Fruit fly (Drosophila melanogaster): ENCODE data around the gene CG17065.

Gene CG17065

DNA sequence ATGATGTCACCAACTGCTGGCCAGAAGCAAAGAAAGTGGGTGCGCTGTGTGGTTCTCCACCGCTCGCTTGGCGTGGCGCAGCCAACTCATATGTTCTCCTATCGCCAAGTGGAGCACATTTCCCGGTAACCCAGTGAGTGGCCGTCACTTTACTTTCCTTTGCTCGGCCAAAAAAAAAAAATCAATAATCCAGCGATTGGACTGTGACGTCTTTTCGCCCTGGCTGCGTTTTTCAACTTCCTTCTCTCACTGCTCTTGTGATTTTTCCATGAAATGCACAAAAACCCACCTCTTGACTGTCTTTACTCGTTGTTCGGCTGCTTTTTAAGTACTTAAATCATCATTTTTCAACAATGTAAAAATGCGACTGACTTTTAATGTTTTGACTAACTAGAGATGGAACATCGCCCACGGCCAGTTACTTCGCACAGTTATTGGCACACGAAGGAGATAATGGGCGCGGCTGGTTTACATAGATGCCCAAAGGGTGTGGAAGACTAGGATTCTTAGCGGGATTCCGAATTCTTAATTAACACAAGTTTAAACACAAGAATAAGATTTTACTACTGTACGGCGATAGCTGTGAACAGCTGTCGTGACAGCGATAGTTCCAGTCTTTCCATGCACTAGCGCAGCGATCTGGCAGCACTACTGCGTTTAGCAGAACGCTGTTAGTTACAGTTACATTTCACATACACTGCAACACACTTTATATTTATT lies 21.0 kb downstream of the CG17065 start, which contains the start of gene sw (continued):
- TF ChIP-seq jing (GFP tag; optimal IDR thresholded peaks at IDR 0.05) (no peak), Xbp1 (GFP tag; optimal IDR thresholded peaks at IDR 0.05) (peak; percentile 59), eve (GFP tag; optimal IDR thresholded peaks at IDR 0.05) (no peak), Mad (GFP tag; optimal IDR thresholded peaks at IDR 0.05) (peak; percentile 45), Mes4 (GFP tag; optimal IDR thresholded peaks at IDR 0.05) (no peak), NFAT (GFP tag; IDR thresholded peaks at IDR 0.05) (peak; percentile 77), CG13296 (GFP tag; optimal IDR thresholded peaks at IDR 0.05) (peak; percentile 42), CG2678 (tag; optimal IDR thresholded peaks at IDR 0.05) (no peak), dm (GFP tag; optimal IDR thresholded peaks at IDR 0.05) (peak; percentile 36), CG2199 (GFP tag; IDR thresholded peaks at IDR 0.05) (no peak), CG2116 (GFP tag; optimal IDR thresholded peaks at IDR 0.05) (peak; percentile 28), CG6272 (GFP tag; IDR thresholded peaks at IDR 0.05) (peak; percentile 81), CG9609 (GFP tag; optimal IDR thresholded peaks at IDR 0.05) (peak; percentile 40), cato (GFP tag; optimal IDR thresholded peaks at IDR 0.05; ENCODE audit: borderline replicate concordance) (peak; percentile 5), klu (GFP tag; IDR thresholded peaks at IDR 0.05) (peak; percentile 71), CG3065 (GFP tag; optimal IDR thresholded peaks at IDR 0.05) (peak; percentile 13), CG10543 (GFP tag; optimal IDR thresholded peaks at IDR 0.05) (peak; percentile 55), mirr (GFP tag; optimal IDR thresholded peaks at IDR 0.05) (peak; percentile 45), esg (GFP tag; conservative IDR thresholded peaks at IDR 0.05) (peak; percentile 60), Oli (tag; optimal IDR thresholded peaks at IDR 0.05) (peak; percentile 27), slp2 (GFP tag; optimal IDR thresholded peaks at IDR 0.05) (peak; percentile 36), CG3407 (GFP tag; optimal IDR thresholded peaks at IDR 0.05) (no peak), CG11504 (tag; optimal IDR thresholded peaks at IDR 0.05) (peak; percentile 66), E2f1 (GFP tag; IDR thresholded peaks at IDR 0.05) (peak; percentile 54), Scr (GFP tag; IDR thresholded peaks at IDR 0.05; ENCODE audit: partially characterized antibody) (peak; percentile 95), ase (GFP tag; IDR thresholded peaks at IDR 0.05) (peak; percentile 46; the same call in 1 of the 3 replicates), stc (GFP tag; IDR thresholded peaks at IDR 0.05) (0 out of 2 replicates have a peak, but pooled peaks have one; percentile 22), CG13624 (GFP tag; optimal IDR thresholded peaks at IDR 0.05) (peak; percentile 79), CG42726 (GFP tag; IDR thresholded peaks at IDR 0.05; ENCODE audit: partially characterized antibody) (peak; percentile 93), br (optimal IDR thresholded peaks at IDR 0.05) (no peak), CG9932 (GFP tag; IDR thresholded peaks at IDR 0.05) (peak; percentile 92), sisA (GFP tag; IDR thresholded peaks at IDR 0.05) (peak; percentile 70), HmgD (GFP tag; optimal IDR thresholded peaks at IDR 0.05) (no peak), Side (GFP tag; optimal IDR thresholded peaks at IDR 0.05) (no peak), kah (GFP tag; optimal IDR thresholded peaks at IDR 0.05) (no peak), CG12391 (tag; optimal IDR thresholded peaks at IDR 0.05) (peak; percentile 62), cwo (GFP tag; optimal IDR thresholded peaks at IDR 0.05) (no peak), Sox102F (GFP tag; optimal IDR thresholded peaks at IDR 0.05) (peak; percentile 41), stwl (tag; optimal IDR thresholded peaks at IDR 0.05) (peak; percentile 47), CG11247 (GFP tag; IDR thresholded peaks at IDR 0.05) (peak; percentile 45), CG7556 (GFP tag; optimal IDR thresholded peaks at IDR 0.05) (peak; percentile 26), org-1 (GFP tag; optimal IDR thresholded peaks at IDR 0.05) (no peak), zfh1 (GFP tag; IDR thresholded peaks at IDR 0.05) (peak; percentile 77), Aef1 (GFP tag; IDR thresholded peaks at IDR 0.05) (peak; percentile 74), gfzf (GFP tag; optimal IDR thresholded peaks at IDR 0.05) (no peak), Bgb (GFP tag; IDR thresholded peaks at IDR 0.05; ENCODE audit: partially characterized antibody) (peak; percentile 87), trh (GFP tag; optimal IDR thresholded peaks at IDR 0.05) (no peak), Hr78 (GFP tag; optimal IDR thresholded peaks at IDR 0.05) (no peak), CTCF (GFP tag; optimal IDR thresholded peaks at IDR 0.05) (no peak), CG1832 (GFP tag; optimal IDR thresholded peaks at IDR 0.05) (no peak)

Data from whole organism, embryonic.